Fruit fly (Drosophila melanogaster): ENCODE results near the gene Pstk.

- TF ChIP-seq CG8478 (optimal IDR thresholded peaks at IDR 0.05) (no peak), CTCF (optimal IDR thresholded peaks at IDR 0.05) (no peak)
Measured at dm6 chrX:19637002-19637420, 18.7 kb upstream of the Pstk start.

Measured in S2 (cell line).